Worm (Caenorhabditis elegans): ENCODE data around the gene srd-32.
A peak's percentile ranks its signal among the peaks of the same experiment; 100 is the strongest.

srd-32 gene

DNA sequence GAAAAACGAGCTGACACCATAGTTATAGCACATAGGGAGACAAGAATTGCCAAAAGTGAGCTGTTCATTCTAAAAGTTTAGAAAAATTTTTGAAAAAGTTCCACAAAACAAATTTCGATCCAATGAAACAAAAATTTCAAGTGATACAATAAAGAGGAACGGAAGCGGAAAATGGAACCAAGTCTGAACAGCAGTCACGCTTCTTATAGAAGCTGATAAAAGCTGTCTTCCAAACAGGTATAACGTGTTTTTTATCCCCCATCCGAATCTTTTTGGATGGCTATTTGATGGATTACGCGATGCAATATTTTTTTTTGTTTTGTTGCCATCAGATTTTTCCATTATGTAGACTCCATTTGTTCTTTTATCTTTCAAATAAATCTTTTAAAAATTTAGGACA lies 46.8 kb downstream of the srd-32 start, which contains the start of gene H23N18.5:
Gene H23N18.5 (minus strand): TSS at position 69 of the 400 bp plus-strand sequence.
- TF ChIP-seq ceh-16 (tag; optimal IDR thresholded peaks at IDR 0.05): no peak
- no peak for TF ChIP-seq ama-1 (optimal IDR thresholded peaks at IDR 0.05)
- peak; percentile 30 for TF ChIP-seq nhr-23 (tag; optimal IDR thresholded peaks at IDR 0.05)
- peak; percentile 62 for TF ChIP-seq elt-1 (tag; optimal IDR thresholded peaks at IDR 0.05)
- peak; percentile 77 for TF ChIP-seq nhr-43 (tag; optimal IDR thresholded peaks at IDR 0.05; ENCODE audit: poor library complexity, severe bottlenecking)
- TF ChIP-seq jun-1 (tag; optimal IDR thresholded peaks at IDR 0.05): no peak
- no peak for TF ChIP-seq nhr-76 (tag; optimal IDR thresholded peaks at IDR 0.05)
- TF ChIP-seq fos-1 (tag; optimal IDR thresholded peaks at IDR 0.05): no peak
- no peak for TF ChIP-seq lsy-12 (tag; optimal IDR thresholded peaks at IDR 0.05)
- TF ChIP-seq nhr-12 (tag; optimal IDR thresholded peaks at IDR 0.05): no peak

ce11 chrV:4913853-4914252 lies 48.4 kb downstream of the srd-32 start:
- TF ChIP-seq jun-1 (tag; optimal IDR thresholded peaks at IDR 0.05) (no peak), sea-2 (GFP tag; optimal IDR thresholded peaks at IDR 0.05) (no peak), fkh-2 (tag; optimal IDR thresholded peaks at IDR 0.05) (no peak), ztf-4 (tag; optimal IDR thresholded peaks at IDR 0.05) (no peak), nhr-76 (tag; optimal IDR thresholded peaks at IDR 0.05) (no peak), elt-2 (tag; optimal IDR thresholded peaks at IDR 0.05) (no peak), nfya-1 (tag; optimal IDR thresholded peaks at IDR 0.05; ENCODE audit: insufficient read depth) (no peak), nhr-11 (tag; optimal IDR thresholded peaks at IDR 0.05) (no peak)

- TF ChIP-seq hmg-11 (tag; optimal IDR thresholded peaks at IDR 0.05): no peak
- peak; percentile 72 for TF ChIP-seq elt-2 (tag; optimal IDR thresholded peaks at IDR 0.05)
- TF ChIP-seq nhr-77 (tag; optimal IDR thresholded peaks at IDR 0.05): no peak
- TF ChIP-seq zag-1 (tag; optimal IDR thresholded peaks at IDR 0.05): no peak
- no peak for TF ChIP-seq fkh-10 (GFP tag; optimal IDR thresholded peaks at IDR 0.05)
- no peak for TF ChIP-seq R02D3.7 (tag; optimal IDR thresholded peaks at IDR 0.05)
- no peak for TF ChIP-seq fkh-2 (tag; optimal IDR thresholded peaks at IDR 0.05)
- peak; percentile 26 for TF ChIP-seq pqm-1 (tag; optimal IDR thresholded peaks at IDR 0.05)
- TF ChIP-seq nhr-67 (tag; optimal IDR thresholded peaks at IDR 0.05): no peak
- no peak for TF ChIP-seq lsy-12 (tag; optimal IDR thresholded peaks at IDR 0.05)
- TF ChIP-seq sea-2 (GFP tag; optimal IDR thresholded peaks at IDR 0.05): no peak
- TF ChIP-seq unc-62 (GFP tag; optimal IDR thresholded peaks at IDR 0.05): no peak
- TF ChIP-seq ZK546.5 (tag; optimal IDR thresholded peaks at IDR 0.05): no peak
Measured at ce11 chrV:4914879-4915278, 49.4 kb downstream of the srd-32 start, which contains the start of gene H23N18.6. TSS of gene H23N18.6 (minus strand) at chrV:4915079.

ce11 chrV:4918091-4918624 lies 52.7 kb downstream of the srd-32 start, which contains the start of gene C02E7.7:
TSS of gene C02E7.7 (minus strand) at chrV:4918574.
- TF ChIP-seq nhr-28 (tag; optimal IDR thresholded peaks at IDR 0.05) (no peak), nhr-237 (tag; optimal IDR thresholded peaks at IDR 0.05) (no peak), lin-39 (tag; optimal IDR thresholded peaks at IDR 0.05) (no peak), ztf-4 (tag; optimal IDR thresholded peaks at IDR 0.05) (no peak), egl-27 (tag; optimal IDR thresholded peaks at IDR 0.05) (no peak), R02D3.7 (tag; optimal IDR thresholded peaks at IDR 0.05) (no peak)

- TF ChIP-seq nhr-23 (tag; optimal IDR thresholded peaks at IDR 0.05) (peak; percentile 0), ztf-11 (tag; optimal IDR thresholded peaks at IDR 0.05) (no peak), nhr-43 (tag; optimal IDR thresholded peaks at IDR 0.05; ENCODE audit: poor library complexity, severe bottlenecking) (peak; percentile 92), elt-1 (tag; optimal IDR thresholded peaks at IDR 0.05) (peak; percentile 94), mml-1 (tag; optimal IDR thresholded peaks at IDR 0.05) (no peak), nhr-25 (tag; optimal IDR thresholded peaks at IDR 0.05) (peak; percentile 97), egl-5 (tag; optimal IDR thresholded peaks at IDR 0.05) (no peak), nfya-1 (tag; optimal IDR thresholded peaks at IDR 0.05; ENCODE audit: insufficient read depth) (peak; percentile 9), elt-3 (tag; optimal IDR thresholded peaks at IDR 0.05) (peak in 1 of 3 experiments; percentile 22)
Measured at ce11 chrV:4918664-4919257, 53.3 kb downstream of the srd-32 start, which contains the start of gene C02E7.6. TSS of gene C02E7.6 (plus strand) at chrV:4919207.

All from whole organism, L3 larva.